Fruit fly (Drosophila melanogaster): ENCODE measurements around the gene CG13895.

Gene CG13895

DNA sequence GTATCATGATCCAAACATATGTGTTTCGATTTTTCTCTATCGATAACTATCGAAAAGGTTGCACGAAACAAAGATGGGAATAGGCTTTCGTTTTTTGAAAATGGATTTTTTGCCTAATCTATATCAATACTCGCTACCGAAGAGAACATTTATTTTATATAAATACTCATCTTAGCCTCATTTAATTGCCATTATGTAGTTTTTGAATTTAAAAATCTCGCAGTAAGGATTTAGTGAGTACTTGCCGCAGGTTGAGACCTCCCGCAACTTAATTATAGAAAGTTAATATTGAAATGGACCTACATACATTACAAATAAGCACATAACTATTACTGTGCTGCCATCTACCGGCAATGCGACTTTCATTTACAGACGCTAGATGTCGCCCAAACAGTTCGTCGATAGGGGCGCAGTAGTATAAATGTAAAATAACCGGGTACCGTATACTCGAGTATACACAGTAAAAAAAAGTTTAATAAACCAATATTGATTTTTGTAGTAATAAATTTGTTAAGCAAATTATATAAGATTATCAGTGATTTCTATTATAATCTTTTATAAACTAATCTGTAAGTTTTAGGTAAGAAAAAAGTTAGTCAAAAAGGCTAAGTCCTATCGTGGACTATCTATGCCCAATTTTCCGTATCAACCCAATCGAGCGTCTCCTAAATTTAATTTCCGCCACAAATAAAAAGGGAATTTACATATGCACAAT is 4.0 kb upstream of the CG13895 start, which contains the start of gene CG13896 (continued):
- no peak for TF ChIP-seq pan (optimal IDR thresholded peaks at IDR 0.05)
- peak in 1 of 2 experiments; percentile 86 for TF ChIP-seq pan (GFP tag; optimal IDR thresholded peaks at IDR 0.05 in 1 of 2, IDR thresholded peaks at IDR 0.05 in 1 of 2)
- peak; percentile 63 for TF ChIP-seq CG3838 (GFP tag; optimal IDR thresholded peaks at IDR 0.05)
- TF ChIP-seq CG1233 (GFP tag; optimal IDR thresholded peaks at IDR 0.05), result peak; percentile 82
- peak; percentile 72 for TF ChIP-seq CG12236 (GFP tag; optimal IDR thresholded peaks at IDR 0.05)
- TF ChIP-seq CG8478 (optimal IDR thresholded peaks at IDR 0.05), result no peak
- TF ChIP-seq CG4707 (GFP tag; optimal IDR thresholded peaks at IDR 0.05), result peak; percentile 14
- TF ChIP-seq toy (GFP tag; IDR thresholded peaks at IDR 0.05), result peak; percentile 24; the same call in 1 of the 2 replicates
- peak; percentile 76 for TF ChIP-seq CG10462 (GFP tag; optimal IDR thresholded peaks at IDR 0.05)
- peak; percentile 77 for TF ChIP-seq Abd-B (GFP tag; optimal IDR thresholded peaks at IDR 0.05)
- TF ChIP-seq bcd (GFP tag; optimal IDR thresholded peaks at IDR 0.05), result peak; percentile 89
- TF ChIP-seq Xbp1 (GFP tag; optimal IDR thresholded peaks at IDR 0.05), result peak; percentile 97
- peak; percentile 84 for TF ChIP-seq zen (tag; optimal IDR thresholded peaks at IDR 0.05)
- TF ChIP-seq Fer3 (tag; optimal IDR thresholded peaks at IDR 0.05), result peak; percentile 81
- TF ChIP-seq maf-S (GFP tag; optimal IDR thresholded peaks at IDR 0.05), result peak; percentile 91
- TF ChIP-seq bigmax (GFP tag; optimal IDR thresholded peaks at IDR 0.05), result peak; percentile 19
- peak; percentile 94 for TF ChIP-seq Hsf (GFP tag; optimal IDR thresholded peaks at IDR 0.05)
- TF ChIP-seq Hand (GFP tag; optimal IDR thresholded peaks at IDR 0.05), result peak; percentile 34
- peak; percentile 41 for TF ChIP-seq Neu2 (GFP tag; optimal IDR thresholded peaks at IDR 0.05; ENCODE audit: borderline replicate concordance)
- peak; percentile 82 for TF ChIP-seq CG4730 (GFP tag; IDR thresholded peaks at IDR 0.05)
- peak; percentile 54 for TF ChIP-seq CG14050 (GFP tag; IDR thresholded peaks at IDR 0.05)
- TF ChIP-seq fu2 (GFP tag; optimal IDR thresholded peaks at IDR 0.05), result peak; percentile 78
- TF ChIP-seq BEAF-32 (GFP tag; optimal IDR thresholded peaks at IDR 0.05), result peak; percentile 78
- TF ChIP-seq CG9437 (GFP tag; optimal IDR thresholded peaks at IDR 0.05), result peak; percentile 49
- TF ChIP-seq Ets65A (GFP tag), result peak; percentile 100
- TF ChIP-seq CG6654 (GFP tag; optimal IDR thresholded peaks at IDR 0.05), result peak; percentile 62
- peak; percentile 84 for TF ChIP-seq CoRest (tag; optimal IDR thresholded peaks at IDR 0.05)
- no peak for TF ChIP-seq fru (optimal IDR thresholded peaks at IDR 0.05)
- TF ChIP-seq HmgZ (tag; optimal IDR thresholded peaks at IDR 0.05), result peak; percentile 91
- peak; percentile 78 for TF ChIP-seq CG13123 (GFP tag; optimal IDR thresholded peaks at IDR 0.05)
- TF ChIP-seq tgo (GFP tag; IDR thresholded peaks at IDR 0.05), result peak; percentile 81
- TF ChIP-seq CG7357 (GFP tag; IDR thresholded peaks at IDR 0.05), result peak; percentile 68; the same call in 2 of the 3 replicates
- peak; percentile 80 for TF ChIP-seq CG10979 (tag; optimal IDR thresholded peaks at IDR 0.05)
- TF ChIP-seq tin (GFP tag; optimal IDR thresholded peaks at IDR 0.05), result peak; percentile 93
- peak; percentile 19 to 74 for TF ChIP-seq crp (GFP tag; optimal IDR thresholded peaks at IDR 0.05)
- TF ChIP-seq az2 (GFP tag; optimal IDR thresholded peaks at IDR 0.05), result peak; percentile 94
- peak; percentile 98 for TF ChIP-seq CG8290 (GFP tag; optimal IDR thresholded peaks at IDR 0.05)
- peak; percentile 98 to 99 for TF ChIP-seq CG8290 (tag; optimal IDR thresholded peaks at IDR 0.05)
- TF ChIP-seq Dek (tag; optimal IDR thresholded peaks at IDR 0.05), result peak; percentile 89
- TF ChIP-seq CG12104 (GFP tag; optimal IDR thresholded peaks at IDR 0.05), result peak; percentile 84
- no peak; the same call in none of the 2 replicates for TF ChIP-seq ro (GFP tag; IDR thresholded peaks at IDR 0.05)
- TF ChIP-seq Ravus (GFP tag; IDR thresholded peaks at IDR 0.05), result peak; percentile 42
- 0 out of 2 replicates have a peak, but pooled peaks have one; percentile 39 for TF ChIP-seq wor (GFP tag; IDR thresholded peaks at IDR 0.05)
- TF ChIP-seq Sry-β (GFP tag; optimal IDR thresholded peaks at IDR 0.05), result peak; percentile 2
- TF ChIP-seq CG18619 (GFP tag; optimal IDR thresholded peaks at IDR 0.05), result peak; percentile 80
- TF ChIP-seq CG1024 (GFP tag; IDR thresholded peaks at IDR 0.05), result peak; percentile 77
- peak; percentile 92 to 94 for TF ChIP-seq Pdp1 (GFP tag; optimal IDR thresholded peaks at IDR 0.05)
- TF ChIP-seq sd (tag; optimal IDR thresholded peaks at IDR 0.05), result peak; percentile 65
- TF ChIP-seq CG7928 (GFP tag; optimal IDR thresholded peaks at IDR 0.05), result peak; percentile 53
- peak; percentile 22 for TF ChIP-seq TFAM (GFP tag; optimal IDR thresholded peaks at IDR 0.05)

Measured in whole organism, embryonic.